Worm (Caenorhabditis elegans): ENCODE data around the gene jud-4.

ce11 chrX:15264149-15264548 lies 19.8 kb upstream of the jud-4 start:
- TF ChIP-seq dao-5 (tag; optimal IDR thresholded peaks at IDR 0.05) = no peak
- TF ChIP-seq him-1 (tag; optimal IDR thresholded peaks at IDR 0.05) = no peak
- TF ChIP-seq W03F9.2 (tag; optimal IDR thresholded peaks at IDR 0.05) = no peak

Measured in whole organism, L4/young adult.